Worm (Caenorhabditis elegans): ENCODE data around the gene F10E9.11.
"Not testable (repeated sequence)": the region's sequence is repeated elsewhere in the genome, so short reads cannot be mapped to it uniquely, and the experiment has no call there.

F10E9.11 gene

DNA sequence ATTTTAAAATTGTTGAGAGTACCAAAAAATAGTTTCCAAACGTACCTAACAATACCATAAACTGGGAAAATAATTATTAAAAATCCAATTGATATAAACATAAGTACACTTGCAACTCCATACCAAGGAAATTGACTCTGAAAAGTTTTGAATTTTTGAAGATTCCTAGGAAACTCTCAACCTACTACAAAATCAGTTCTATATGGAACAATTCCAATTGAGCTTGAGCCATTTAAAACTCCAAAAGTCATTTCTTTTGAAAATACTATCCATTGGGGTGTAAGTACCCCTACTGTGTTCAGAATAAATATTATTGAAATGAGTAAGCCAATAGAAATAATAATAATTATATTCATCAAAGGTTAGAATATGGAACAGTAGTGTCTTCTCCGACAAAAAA, 20.3 kb upstream of the F10E9.11 start, which contains the start of gene clc-28:
Gene clc-28 (minus strand): TSS at position 101 of the 400 bp plus-strand sequence.
- TF ChIP-seq nhr-77, nhr-129, mdl-1 (tag; optimal IDR thresholded peaks at IDR 0.05): not testable (repeated sequence)

DNA sequence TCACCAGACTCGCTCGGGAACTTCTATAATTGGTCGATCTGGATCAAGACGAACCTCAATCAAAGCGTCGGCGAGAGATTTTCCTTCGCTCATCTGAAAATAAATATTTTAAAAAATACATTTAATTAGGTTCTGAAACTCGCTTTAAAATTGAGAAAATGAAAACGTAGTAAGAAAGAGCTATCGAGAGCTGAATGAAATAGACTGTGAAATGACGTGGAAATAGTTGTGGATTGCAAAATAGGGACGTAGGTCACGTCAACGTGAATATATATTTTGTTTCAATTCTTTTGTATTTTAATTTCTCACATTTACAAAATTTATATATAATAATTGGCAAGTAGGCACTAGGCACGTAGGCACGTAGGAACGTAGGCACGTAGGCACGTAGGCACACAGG, 15.4 kb upstream of the F10E9.11 start, which contains the start of gene ZC262.4:
Gene ZC262.4 (minus strand): TSS at position 101 of the 400 bp plus-strand sequence.
- TF ChIP-seq ceh-16 (tag; optimal IDR thresholded peaks at IDR 0.05) (no peak), nhr-23 (tag; optimal IDR thresholded peaks at IDR 0.05) (no peak), nhr-237 (tag; optimal IDR thresholded peaks at IDR 0.05) (no peak), lin-39 (tag; optimal IDR thresholded peaks at IDR 0.05) (no peak), aly-2 (tag; optimal IDR thresholded peaks at IDR 0.05) (no peak), egl-27 (tag; optimal IDR thresholded peaks at IDR 0.05) (no peak), unc-55 (GFP tag; optimal IDR thresholded peaks at IDR 0.05) (no peak), mbf-1 (tag; optimal IDR thresholded peaks at IDR 0.05) (no peak)

DNA sequence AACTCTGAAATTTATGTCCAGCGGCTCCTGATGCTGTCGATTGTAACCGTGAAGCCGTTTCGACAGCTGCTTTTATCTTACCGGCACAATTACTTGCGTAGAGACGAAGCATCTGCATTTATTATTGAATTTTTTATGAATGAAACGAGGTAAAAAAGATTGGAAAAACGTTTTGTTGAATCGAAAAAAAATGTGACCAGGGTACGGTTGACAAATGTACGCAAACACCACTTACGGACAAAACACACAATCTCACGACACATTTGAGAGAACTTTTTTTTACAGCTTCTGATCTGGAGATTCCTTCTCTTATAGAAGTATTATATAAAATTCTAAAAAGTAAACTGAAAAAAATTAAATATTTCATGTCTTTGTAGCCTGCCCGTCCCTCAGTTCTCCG, 12.7 kb upstream of the F10E9.11 start, which contains the start of the genes mrps-18A and ZC262.2:
Gene mrps-18A (minus strand): TSS at position 141 of the 400 bp plus-strand sequence.
Gene ZC262.2 (plus strand): TSS at position 284 of the 400 bp plus-strand sequence.
- TF ChIP-seq mbf-1 (tag; optimal IDR thresholded peaks at IDR 0.05) (no peak), nhr-237 (tag; optimal IDR thresholded peaks at IDR 0.05) (no peak), lin-13 (GFP tag; optimal IDR thresholded peaks at IDR 0.05) (no peak), nhr-12 (tag; optimal IDR thresholded peaks at IDR 0.05) (no peak), unc-62 (GFP tag; optimal IDR thresholded peaks at IDR 0.05) (no peak), nhr-21 (tag; optimal IDR thresholded peaks at IDR 0.05) (no peak), nhr-25 (tag; optimal IDR thresholded peaks at IDR 0.05) (no peak), R02D3.7 (tag; optimal IDR thresholded peaks at IDR 0.05) (no peak), blmp-1 (tag; optimal IDR thresholded peaks at IDR 0.05; ENCODE audit: insufficient read depth) (no peak), fos-1 (tag; optimal IDR thresholded peaks at IDR 0.05) (no peak), lin-39 (tag; optimal IDR thresholded peaks at IDR 0.05) (no peak), sma-3 (GFP tag; optimal IDR thresholded peaks at IDR 0.05) (no peak), ztf-11 (tag; optimal IDR thresholded peaks at IDR 0.05) (no peak), skn-1 (tag; optimal IDR thresholded peaks at IDR 0.05) (no peak), Y55F3AM.14 (GFP tag; optimal IDR thresholded peaks at IDR 0.05) (no peak), mdl-1 (tag; optimal IDR thresholded peaks at IDR 0.05) (no peak), nhr-129 (tag; optimal IDR thresholded peaks at IDR 0.05) (peak; percentile 21), crh-2 (tag; optimal IDR thresholded peaks at IDR 0.05) (no peak), lsy-2 (tag; optimal IDR thresholded peaks at IDR 0.05) (peak; percentile 73 to 97), elt-3 (tag; optimal IDR thresholded peaks at IDR 0.05) (no peak), C34F6.9 (tag; optimal IDR thresholded peaks at IDR 0.05) (peak; percentile 31), aly-2 (tag; optimal IDR thresholded peaks at IDR 0.05) (no peak)

DNA sequence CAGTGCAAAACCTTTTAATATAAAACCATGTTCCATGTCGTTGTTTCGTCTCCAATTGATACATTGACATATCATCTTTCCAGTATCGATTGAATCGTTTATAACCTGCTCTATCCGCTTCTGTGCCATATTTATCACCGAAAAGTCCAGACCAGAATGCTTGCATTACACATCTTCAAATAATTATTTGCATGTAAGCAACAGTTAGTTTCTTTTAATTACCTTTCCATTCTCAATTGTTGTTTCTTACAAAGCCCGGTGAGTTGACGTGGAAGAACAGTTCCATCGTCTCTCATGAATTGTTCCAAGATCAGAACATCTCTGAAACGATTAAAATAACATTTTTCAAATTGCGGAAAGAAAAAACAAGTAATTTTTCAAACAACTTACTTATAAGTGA, 12.2 kb upstream of the F10E9.11 start, which contains the start of gene iglr-2:
Gene iglr-2 (minus strand): TSS at position 101 of the 400 bp plus-strand sequence.
- TF ChIP-seq skn-1 (tag; optimal IDR thresholded peaks at IDR 0.05): no peak
- TF ChIP-seq lin-11 (tag; optimal IDR thresholded peaks at IDR 0.05): no peak
- TF ChIP-seq fos-1 (tag; optimal IDR thresholded peaks at IDR 0.05): no peak
- no peak for TF ChIP-seq mdl-1 (tag; optimal IDR thresholded peaks at IDR 0.05)
- TF ChIP-seq R02D3.7 (tag; optimal IDR thresholded peaks at IDR 0.05): no peak
- no peak for TF ChIP-seq nhr-21 (tag; optimal IDR thresholded peaks at IDR 0.05)
- no peak for TF ChIP-seq F13H6.1 (tag; optimal IDR thresholded peaks at IDR 0.05)
- no peak for TF ChIP-seq blmp-1 (tag; optimal IDR thresholded peaks at IDR 0.05; ENCODE audit: insufficient read depth)
- TF ChIP-seq ceh-16 (tag; optimal IDR thresholded peaks at IDR 0.05): no peak
- no peak for TF ChIP-seq unc-62 (GFP tag; optimal IDR thresholded peaks at IDR 0.05)
- TF ChIP-seq sma-9 (GFP tag; optimal IDR thresholded peaks at IDR 0.05): no peak
- no peak for TF ChIP-seq sma-9 (tag; optimal IDR thresholded peaks at IDR 0.05)
- no peak for TF ChIP-seq lin-39 (tag; optimal IDR thresholded peaks at IDR 0.05)
- no peak for TF ChIP-seq elt-1 (tag; optimal IDR thresholded peaks at IDR 0.05)
- no peak for TF ChIP-seq egl-27 (tag; optimal IDR thresholded peaks at IDR 0.05)
- TF ChIP-seq snpc-4 (tag; optimal IDR thresholded peaks at IDR 0.05): no peak
- no peak for TF ChIP-seq mbf-1 (tag; optimal IDR thresholded peaks at IDR 0.05)
- no peak for TF ChIP-seq zag-1 (tag; optimal IDR thresholded peaks at IDR 0.05)
- no peak for TF ChIP-seq gmeb-1 (tag; optimal IDR thresholded peaks at IDR 0.05)
- no peak for TF ChIP-seq ztf-11 (tag; optimal IDR thresholded peaks at IDR 0.05)
- no peak for TF ChIP-seq ama-1 (optimal IDR thresholded peaks at IDR 0.05)

Data from whole organism, L2 larva.